Worm (Caenorhabditis elegans) whole organism, L4 larva: Measurements from ENCODE around the gene exos-8.

Experiments
- F10B5.3 ChIP-seq: sonication (generic microtip); optimal IDR thresholded peaks from 2 replicates; lab custom pipeline; 2016; ENCODE audit warnings: mild to moderate bottlenecking, missing genetic modification characterization, missing compliant biosample characterization
- F26F4.8 ChIP-seq: fragments of 200-800 bp; sonication (Bioruptor generic); conservative IDR thresholded peaks from 2 replicates; pipeline ENCODE4 v1.3.6; 2022; ENCODE audit warnings: missing genetic modification characterization, missing compliant biosample characterization
- T20F7.1 ChIP-seq: fragments of 200-800 bp; sonication (Bioruptor generic); optimal IDR thresholded peaks from 2 replicates; lab custom pipeline; 2018; ENCODE audit warnings: mild to moderate bottlenecking, missing genetic modification characterization, missing compliant biosample characterization
- Y105C5A.15 ChIP-seq: fragments of 200-800 bp; sonication (Bioruptor generic); IDR thresholded peaks from 2 replicates; pipeline ENCODE4 v1.3.6; 2022; ENCODE audit warnings: missing genetic modification characterization, missing compliant biosample characterization
- Y48G9A.11 ChIP-seq: fragments of 200-800 bp; sonication (Bioruptor generic); IDR thresholded peaks from 2 replicates; pipeline ENCODE4 v1.3.6; 2022; ENCODE audit warnings: missing genetic modification reagents, missing genetic modification characterization, missing compliant biosample characterization
- aha-1 ChIP-seq: fragments of 150-350 bp; peaks from one replicate; lab custom pipeline; 2014; ENCODE audit warnings: missing biosample characterization, missing genetic modification characterization
- ceh-20 ChIP-seq: fragments of 200-800 bp; sonication (Bioruptor generic); IDR thresholded peaks from 2 replicates; pipeline ENCODE4 v1.3.6; 2022; ENCODE audit warnings: missing genetic modification reagents, missing genetic modification characterization, missing compliant biosample characterization
- ceh-32 ChIP-seq: sonication (generic microtip); optimal IDR thresholded peaks from 2 replicates; lab custom pipeline; 2016; ENCODE audit warnings: mild to moderate bottlenecking, missing genetic modification characterization, missing compliant biosample characterization; ENCODE audit not compliant: poor library complexity
- ceh-44 ChIP-seq: fragments of 200-800 bp; sonication (Bioruptor generic); IDR thresholded peaks from 2 replicates; pipeline ENCODE4 v1.3.6; 2022; ENCODE audit warnings: missing genetic modification reagents, missing genetic modification characterization, missing compliant biosample characterization
- ceh-82 ChIP-seq: sonication (generic microtip); optimal IDR thresholded peaks from 2 replicates; lab custom pipeline; 2017; ENCODE audit warnings: missing biosample characterization, missing genetic modification characterization
- daf-12 ChIP-seq: fragments of 150-350 bp; optimal IDR thresholded peaks from 2 replicates; lab custom pipeline; 2014; ENCODE audit warnings: missing biosample characterization, missing genetic modification reagents, missing genetic modification characterization
- daf-16 ChIP-seq, 3 experiments: sonication (generic microtip); optimal IDR thresholded peaks; 2 replicates each; lab custom pipeline; 2016 to 2017; ENCODE audit warnings: missing genetic modification characterization in 3 of 3, missing genetic modification reagents in 3 of 3, mild to moderate bottlenecking in 2 of 3, missing compliant biosample characterization in 2 of 3, missing biosample characterization in 1 of 3, moderate library complexity in 1 of 3
- daf-19 ChIP-seq: fragments of 200-800 bp; sonication (Bioruptor generic); conservative IDR thresholded peaks from 2 replicates; pipeline ENCODE4 v1.3.6; 2022; ENCODE audit warnings: missing genetic modification characterization, missing compliant biosample characterization
- dmd-8 ChIP-seq: fragments of 200-800 bp; sonication (Bioruptor generic); IDR thresholded peaks from 2 replicates; pipeline ENCODE4 v1.3.6; 2022; ENCODE audit warnings: missing genetic modification characterization, missing compliant biosample characterization
- dmd-9 ChIP-seq: fragments of 200-800 bp; sonication (Bioruptor generic); IDR thresholded peaks from 2 replicates; pipeline ENCODE4 v1.3.6; 2022; ENCODE audit warnings: missing genetic modification reagents, missing genetic modification characterization, missing compliant biosample characterization
- dve-1 ChIP-seq: sonication (generic microtip); optimal IDR thresholded peaks from 2 replicates; lab custom pipeline; 2017; ENCODE audit warnings: antibody characterized with exemption, mild to moderate bottlenecking, missing genetic modification characterization, missing compliant biosample characterization; ENCODE audit not compliant: insufficient read depth
- fkh-10 ChIP-seq: fragments of 150-350 bp; optimal IDR thresholded peaks from 2 replicates; lab custom pipeline; 2014; ENCODE audit warnings: missing biosample characterization, missing genetic modification reagents, missing genetic modification characterization
- hmg-1.1 ChIP-seq: fragments of 200-800 bp; sonication (Bioruptor generic); IDR thresholded peaks from 2 replicates; pipeline ENCODE4 v1.3.6; 2022; ENCODE audit warnings: missing genetic modification reagents, missing genetic modification characterization, missing compliant biosample characterization
- lir-3 ChIP-seq: sonication (generic microtip); optimal IDR thresholded peaks from 2 replicates; lab custom pipeline; 2016; ENCODE audit warnings: mild to moderate bottlenecking, missing genetic modification characterization, missing compliant biosample characterization
- mdl-1 ChIP-seq, 2 experiments: fragments of 150-350 bp in 1 of 2; sonication (generic microtip) in 1 of 2; optimal IDR thresholded peaks; 2 replicates each; lab custom pipeline; 2014 to 2017; ENCODE audit warnings: missing biosample characterization in 2 of 2, missing genetic modification characterization in 2 of 2
- mxl-2 ChIP-seq: fragments of 200-800 bp; sonication (Bioruptor generic); conservative IDR thresholded peaks from 2 replicates; pipeline ENCODE4 v1.3.6; 2022; ENCODE audit warnings: missing genetic modification reagents, missing genetic modification characterization, missing compliant biosample characterization
- mxl-3 ChIP-seq: fragments of 200-800 bp; sonication (Bioruptor generic); optimal IDR thresholded peaks from 2 replicates; lab custom pipeline; 2018; ENCODE audit warnings: mild to moderate bottlenecking, missing genetic modification characterization, missing compliant biosample characterization
- nhr-111 ChIP-seq: fragments of 200-800 bp; sonication (Bioruptor generic); optimal IDR thresholded peaks from 2 replicates; lab custom pipeline; 2018; ENCODE audit warnings: mild to moderate bottlenecking, missing genetic modification characterization, missing compliant biosample characterization
- nhr-237 ChIP-seq: sonication (generic microtip); optimal IDR thresholded peaks from 2 replicates; lab custom pipeline; 2017; ENCODE audit warnings: missing biosample characterization, missing genetic modification characterization
- nhr-28 ChIP-seq: fragments of 150-350 bp; optimal IDR thresholded peaks from 2 replicates; lab custom pipeline; 2014; ENCODE audit warnings: missing biosample characterization, missing genetic modification characterization
- nhr-41 ChIP-seq: fragments of 200-800 bp; sonication (Bioruptor generic); IDR thresholded peaks from 2 replicates; pipeline ENCODE4 v1.3.6; 2022; ENCODE audit warnings: missing genetic modification reagents, missing genetic modification characterization, missing compliant biosample characterization
- nhr-76 ChIP-seq: fragments of 150-350 bp; optimal IDR thresholded peaks from 2 replicates; lab custom pipeline; 2014; ENCODE audit warnings: missing biosample characterization, missing genetic modification characterization
- php-3 ChIP-seq: fragments of 200-800 bp; sonication (Bioruptor generic); IDR thresholded peaks from 2 replicates; pipeline ENCODE4 v1.3.6; 2022; ENCODE audit warnings: missing genetic modification reagents, missing genetic modification characterization, missing compliant biosample characterization
- rbr-2 ChIP-seq: sonication (generic microtip); optimal IDR thresholded peaks from 2 replicates; lab custom pipeline; 2016; ENCODE audit warnings: missing genotype, missing genetic modification characterization, missing compliant biosample characterization
- saeg-2 ChIP-seq: fragments of 200-800 bp; sonication (Bioruptor generic); IDR thresholded peaks from 2 replicates; pipeline ENCODE4 v1.3.6; 2022; ENCODE audit warnings: missing genetic modification reagents, missing genetic modification characterization, missing compliant biosample characterization
- set-16 ChIP-seq: fragments of 200-800 bp; sonication (Bioruptor generic); IDR thresholded peaks from 2 replicates; pipeline ENCODE4 v1.3.6; 2022; ENCODE audit warnings: missing genetic modification reagents, missing genetic modification characterization, missing compliant biosample characterization
- skn-1 ChIP-seq: fragments of 150-350 bp; optimal IDR thresholded peaks from 2 replicates; lab custom pipeline; 2014; ENCODE audit warnings: missing biosample characterization, missing genetic modification characterization
- snpc-1.2 ChIP-seq: fragments of 200-800 bp; sonication (Bioruptor generic); IDR thresholded peaks from 2 replicates; pipeline ENCODE4 v1.3.6; 2022; ENCODE audit warnings: missing genetic modification reagents, missing genetic modification characterization, missing compliant biosample characterization
- spr-1 ChIP-seq: sonication (generic microtip); optimal IDR thresholded peaks from 2 replicates; lab custom pipeline; 2016; ENCODE audit warnings: mild to moderate bottlenecking, missing genetic modification characterization, missing compliant biosample characterization
- spr-3 ChIP-seq: fragments of 200-800 bp; sonication (Bioruptor generic); optimal IDR thresholded peaks from 2 replicates; lab custom pipeline; 2018; ENCODE audit warnings: mild to moderate bottlenecking, missing genetic modification characterization, missing compliant biosample characterization
- tra-1 ChIP-seq: fragments of 200-800 bp; sonication (Bioruptor generic); IDR thresholded peaks from 2 replicates; pipeline ENCODE4 v1.3.6; 2022; ENCODE audit warnings: missing genetic modification reagents, missing genetic modification characterization, missing compliant biosample characterization
- unc-130 ChIP-seq: sonication (generic microtip); optimal IDR thresholded peaks from 2 replicates; lab custom pipeline; 2016; ENCODE audit warnings: missing genetic modification reagents, missing genetic modification characterization, missing compliant biosample characterization
- unc-62 ChIP-seq, 3 experiments: fragments of 150-350 bp in 1 of 3; sonication (generic microtip); optimal IDR thresholded peaks in 2 of 3; peaks in 1 of 3; 1 replicate in 1 of 3; 2 replicates in 2 of 3; lab custom pipeline; 2014 to 2017; ENCODE audit warnings: missing biosample characterization in 3 of 3, missing genetic modification characterization in 3 of 3, missing genetic modification reagents in 3 of 3, missing genotype in 1 of 3
- zfp-3 ChIP-seq: fragments of 200-800 bp; sonication (Bioruptor generic); conservative IDR thresholded peaks from 2 replicates; pipeline ENCODE4 v1.3.6; 2022; ENCODE audit warnings: missing genetic modification reagents, missing genetic modification characterization, missing compliant biosample characterization

Gene exos-8

DNA sequence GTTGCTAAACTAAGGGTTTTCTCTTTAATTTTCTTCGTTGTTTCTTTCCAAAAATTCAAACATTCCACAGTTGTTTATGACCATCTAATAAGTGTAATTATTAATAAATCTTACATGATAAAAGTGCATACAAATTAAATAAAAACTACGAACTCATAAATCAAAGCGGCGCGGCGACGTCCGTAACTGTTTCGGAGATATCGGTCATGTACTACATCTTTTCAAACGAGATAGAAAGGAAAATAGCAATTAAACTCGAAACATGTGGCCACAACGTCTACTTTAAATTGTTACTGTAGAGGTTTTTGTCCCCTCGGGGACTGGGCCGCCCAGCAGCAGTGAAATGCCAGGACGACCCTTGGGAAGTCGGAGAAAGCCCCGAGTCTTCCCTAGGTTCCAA is 25.6 kb upstream of the exos-8 start:
- TF ChIP-seq fkh-10 (GFP tag; lab: Kevin White, UChicago) (no peak), hmg-1.1 (GFP tag; lab: Robert Waterston, UW) (no peak), unc-62 (GFP tag; optimal IDR thresholded peaks at IDR 0.05 in 1 of 2; lab: Kevin White, UChicago) (no peak), unc-62 (tag; optimal IDR thresholded peaks at IDR 0.05; lab: Kevin White, UChicago) (no peak), snpc-1.2 (no peak), nhr-237 (tag; lab: Kevin White, UChicago) (no peak), Y48G9A.11 (GFP tag; lab: Robert Waterston, UW) (no peak), unc-130 (GFP tag; lab: Kevin White, UChicago) (no peak), F10B5.3 (tag; lab: Kevin White, UChicago) (no peak), mxl-3 (no peak), spr-3 (GFP tag; lab: Kevin White, UChicago) (no peak), ceh-82 (tag; lab: Kevin White, UChicago) (no peak), saeg-2 (no peak), mxl-2 (GFP tag; lab: Robert Waterston, UW) (no peak), spr-1 (tag; lab: Kevin White, UChicago) (no peak), dmd-9 (no peak), ceh-32 (no peak), nhr-76 (tag; lab: Kevin White, UChicago) (no peak), nhr-41 (GFP tag; lab: Robert Waterston, UW) (no peak), aha-1 (tag; lab: Kevin White, UChicago) (no peak), nhr-111 (GFP tag; lab: Kevin White, UChicago) (no peak)

DNA sequence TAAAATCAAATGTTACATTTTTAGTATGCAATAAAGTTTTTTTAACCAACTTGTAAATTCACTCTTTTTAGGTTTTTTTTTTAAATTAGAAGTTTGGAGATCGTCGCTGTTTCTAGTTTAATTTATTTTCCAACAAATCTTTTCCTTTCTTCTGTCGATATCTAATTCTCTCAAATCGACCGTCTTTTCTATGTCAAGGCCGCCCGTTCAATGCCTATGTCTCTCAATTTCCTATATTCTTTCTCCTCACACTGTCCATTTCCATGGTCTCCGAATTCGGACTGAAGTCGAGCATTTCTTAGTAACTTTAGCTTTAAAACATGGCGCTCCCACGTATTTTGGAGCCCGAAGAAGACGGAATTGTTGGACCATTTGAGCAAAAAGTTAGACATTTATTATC is 24.9 kb upstream of the exos-8 start, which contains the start of the genes T14B4.5 and T14B4.20:
Gene T14B4.5 (plus strand): TSS at position 226 of the 400 bp plus-strand sequence.
Gene T14B4.20 (plus strand): TSS at position 264 of the 400 bp plus-strand sequence.
- TF ChIP-seq skn-1 (tag; lab: Kevin White, UChicago) (no peak), ceh-82 (tag; lab: Kevin White, UChicago) (no peak), ceh-20 (GFP tag; lab: Robert Waterston, UW) (no peak), rbr-2 (tag; lab: Kevin White, UChicago) (no peak), set-16 (GFP tag; lab: Robert Waterston, UW) (no peak), nhr-76 (tag; lab: Kevin White, UChicago) (no peak), Y105C5A.15 (no peak), dmd-8 (no peak), ceh-44 (GFP tag; lab: Robert Waterston, UW) (no peak), mdl-1 (tag; optimal IDR thresholded peaks at IDR 0.05; lab: Kevin White, UChicago) (no peak), ceh-32 (no peak), T20F7.1 (GFP tag; lab: Kevin White, UChicago) (no peak), lir-3 (tag; lab: Kevin White, UChicago) (no peak), daf-19 (GFP tag; lab: Robert Waterston, UW) (no peak), aha-1 (tag; lab: Kevin White, UChicago) (no peak), snpc-1.2 (no peak), daf-12 (tag; lab: Kevin White, UChicago) (no peak), zfp-3 (GFP tag; lab: Robert Waterston, UW) (no peak), tra-1 (GFP tag; lab: Robert Waterston, UW) (no peak), dmd-9 (no peak)
- TF ChIP-seq, all 104 proteins: peak for 0

DNA sequence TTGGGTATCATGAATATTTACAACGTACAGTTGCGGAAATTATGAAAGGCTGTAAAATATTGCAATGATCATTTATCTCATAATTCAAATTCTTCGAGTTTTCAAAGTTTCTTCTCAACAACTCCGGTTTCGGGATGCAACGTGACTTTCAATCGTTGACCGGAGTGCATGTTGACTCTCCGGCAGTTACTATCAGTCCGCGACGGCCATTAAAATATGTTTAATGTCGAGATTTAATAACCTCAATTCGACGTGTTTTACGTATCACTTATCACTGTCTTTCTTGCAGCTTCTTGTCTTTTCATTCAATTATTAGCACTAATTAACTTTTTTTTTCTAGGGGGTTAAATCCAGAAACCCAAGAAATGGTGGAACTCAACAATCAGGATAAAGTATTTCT is 23.3 kb upstream of the exos-8 start, which contains the start of gene tsp-10:
Gene tsp-10 (plus strand): TSS at position 366 of the 400 bp plus-strand sequence.
- peak; percentile 4 for TF ChIP-seq nhr-28
- TF ChIP-seq dve-1 (tag; lab: Kevin White, UChicago), result peak; percentile 30
- no peak for TF ChIP-seq F26F4.8 (GFP tag; lab: Robert Waterston, UW)
- TF ChIP-seq daf-16 (GFP tag; optimal IDR thresholded peaks at IDR 0.05; lab: Kevin White, UChicago), result no peak
- TF ChIP-seq daf-16 (tag; optimal IDR thresholded peaks at IDR 0.05; lab: Kevin White, UChicago), result peak; percentile 65
- 0 out of 2 replicates have a peak, but pooled peaks have one; percentile 37 for TF ChIP-seq php-3
